Fruit fly (Drosophila melanogaster) whole organism: ENCODE measurements around the gene Kap3.

Experiments used
- CG8478 ChIP-seq: fragments of >200 bp; optimal IDR thresholded peaks from 2 replicates; lab custom pipeline; 2018; ENCODE audit warnings: inconsistent platforms
- Dll ChIP-seq: fragments of >200 bp; optimal IDR thresholded peaks from 2 replicates; lab custom pipeline; 2017
- EcR ChIP-seq, 2 experiments: fragments of >200 bp; optimal IDR thresholded peaks; 2 replicates each; lab custom pipeline; 2017; ENCODE audit warnings: missing biosample characterization in 2 of 2, missing genetic modification characterization in 2 of 2, missing genetic modification reagents in 2 of 2
- pan ChIP-seq: fragments of >200 bp; optimal IDR thresholded peaks from 2 replicates; lab custom pipeline; 2017
- psq ChIP-seq: fragments of >200 bp; optimal IDR thresholded peaks from 2 replicates; lab custom pipeline; 2017
- usp ChIP-seq: fragments of >200 bp; optimal IDR thresholded peaks from 2 replicates; lab custom pipeline; 2017; ENCODE audit warnings: missing biosample characterization, missing genetic modification characterization, mixed read lengths

Kap3 gene

DNA sequence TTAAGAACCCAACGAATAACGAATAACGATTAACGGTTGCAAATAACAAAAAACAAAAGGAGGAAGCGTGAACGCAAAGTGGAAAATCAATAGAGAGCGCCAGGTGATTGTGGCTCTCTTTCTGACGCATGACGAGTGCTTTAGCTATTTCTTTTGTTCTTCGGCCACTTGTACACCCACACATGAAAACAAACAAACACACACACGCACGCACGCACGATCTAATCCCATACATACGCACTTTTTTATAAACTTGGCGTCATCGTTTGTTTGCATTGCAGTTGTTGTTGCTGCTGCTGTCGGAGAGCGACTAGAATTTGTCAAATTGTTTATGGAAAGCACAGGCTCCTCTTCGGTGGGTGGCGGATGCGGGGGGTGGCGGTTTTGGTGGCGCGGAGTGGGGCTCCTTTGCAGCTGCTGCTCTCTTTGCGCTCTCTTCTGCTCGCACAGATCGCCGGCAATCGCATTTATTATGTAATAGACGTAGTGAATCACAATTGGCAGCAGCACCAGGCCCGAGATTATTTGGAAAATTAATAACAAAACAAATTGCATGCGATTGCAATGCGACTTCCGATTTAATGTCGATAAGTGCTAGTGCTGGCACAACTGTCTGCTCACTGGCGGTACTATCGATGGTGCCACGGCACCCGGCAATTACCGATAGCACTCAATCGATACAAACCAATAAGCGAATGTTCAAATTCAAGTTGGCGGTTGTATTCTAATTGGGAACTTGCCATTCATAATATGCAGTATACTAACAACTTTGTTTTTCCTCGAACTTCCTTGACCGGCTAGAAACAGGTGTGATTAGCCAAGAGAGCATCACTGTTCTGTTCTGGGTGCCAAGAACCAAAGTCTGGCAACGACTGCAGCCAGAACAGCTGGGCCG lies 664 bp downstream of the Kap3 start:
- TF ChIP-seq EcR (GFP tag; optimal IDR thresholded peaks at IDR 0.05; lab: Kevin White, UChicago) (no peak), CG8478 (no peak), psq (no peak), Dll (lab: Kevin White, UChicago) (peak; percentile 40), usp (GFP tag; lab: Kevin White, UChicago) (no peak)

DNA sequence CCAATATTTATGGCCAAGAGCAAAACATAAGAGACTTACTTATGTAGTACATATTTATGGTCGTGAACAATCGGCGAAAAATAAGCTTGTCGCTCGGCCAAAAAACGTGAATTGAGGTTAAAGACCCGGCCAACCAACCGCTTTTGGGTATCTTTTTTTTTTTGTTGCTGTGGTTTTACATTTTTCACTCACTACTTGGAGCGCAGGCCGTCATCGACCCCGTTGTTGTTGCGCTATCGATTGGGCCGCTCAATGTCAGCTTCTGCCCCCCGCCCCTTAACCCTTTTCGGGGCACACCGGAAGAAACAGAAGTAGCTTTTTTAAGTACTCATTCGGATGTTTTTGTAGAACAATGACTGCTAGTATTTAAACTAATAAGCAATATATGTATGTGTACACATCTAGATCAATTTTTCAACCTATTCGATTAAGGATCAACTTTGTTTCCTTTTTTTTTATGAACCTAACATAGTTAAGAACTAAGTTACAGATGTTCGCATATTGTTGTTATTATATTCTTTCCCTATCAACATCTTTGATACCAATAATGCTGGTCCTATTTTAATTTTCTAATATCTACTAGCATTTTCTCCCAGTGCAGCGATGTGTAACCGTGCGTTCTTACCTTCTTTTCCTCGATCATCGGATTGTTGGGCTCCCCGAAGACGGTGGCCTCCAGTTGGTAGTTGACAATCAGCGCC lies 1.7 kb downstream of the Kap3 start:
- no peak for TF ChIP-seq pan
- no peak for TF ChIP-seq Dll (lab: Kevin White, UChicago)
- TF ChIP-seq usp (GFP tag; lab: Kevin White, UChicago): no peak
- no peak for TF ChIP-seq psq
- TF ChIP-seq EcR (GFP tag; optimal IDR thresholded peaks at IDR 0.05; lab: Kevin White, UChicago): no peak
- no peak for TF ChIP-seq CG8478

DNA sequence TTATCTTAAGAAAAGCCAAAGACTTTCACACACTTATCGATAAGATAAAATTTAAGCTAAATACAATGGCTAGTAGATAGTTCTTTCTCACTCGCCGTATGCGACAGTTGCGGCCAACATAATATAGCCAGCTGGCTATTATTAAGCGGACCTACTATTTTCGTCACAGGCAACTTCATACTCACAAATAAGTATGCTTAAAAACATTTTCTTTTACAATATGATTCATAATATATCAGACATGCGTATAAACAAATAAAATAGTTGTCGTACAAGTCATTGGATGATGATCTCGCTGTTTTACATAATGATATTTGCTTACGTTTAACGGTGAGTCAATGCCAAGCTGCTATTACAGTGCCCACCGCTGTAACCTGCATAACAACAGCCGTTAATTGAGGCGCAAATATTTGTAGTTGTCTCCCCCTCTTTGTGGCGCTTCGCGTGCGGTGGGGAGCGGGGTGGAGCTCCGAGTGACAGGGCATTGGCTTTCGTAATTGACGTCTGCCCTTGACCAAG lies 13.6 kb downstream of the Kap3 start:
- TF ChIP-seq Dll (lab: Kevin White, UChicago) (peak; percentile 11), CG8478 (no peak), usp (GFP tag; lab: Kevin White, UChicago) (no peak), psq (no peak), pan (no peak), EcR (GFP tag; optimal IDR thresholded peaks at IDR 0.05; lab: Kevin White, UChicago) (no peak)

DNA sequence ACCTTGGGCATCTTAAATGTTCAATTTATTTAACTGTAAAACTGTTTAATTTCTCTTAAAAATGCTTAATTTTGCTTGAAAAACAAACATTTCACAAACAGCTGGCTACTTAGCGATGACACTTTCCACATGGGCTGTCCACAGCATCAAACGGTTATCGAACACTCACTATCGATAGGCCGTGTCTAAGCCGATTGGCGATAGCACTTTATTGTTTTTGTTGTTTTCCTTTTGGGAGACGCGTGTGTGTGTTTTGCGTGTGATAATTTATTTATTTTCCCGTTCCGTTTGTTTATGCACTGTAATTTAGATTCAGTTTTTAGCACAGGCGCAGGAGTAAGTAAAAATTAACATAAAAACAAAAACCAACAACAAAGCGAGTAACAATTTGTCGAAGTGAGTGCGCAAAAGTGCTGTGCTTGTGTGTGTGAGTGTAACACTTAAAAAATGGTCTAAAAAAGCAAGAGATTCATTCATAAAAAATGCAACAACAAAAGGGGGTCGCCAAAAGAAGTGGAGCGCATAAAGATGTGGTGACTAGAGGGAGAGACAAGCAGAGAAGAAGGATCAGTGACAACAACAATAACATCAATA lies 14.6 kb downstream of the Kap3 start, which contains the start of gene Gapvd1:
Gene Gapvd1, plus strand, starts transcription at position 211 of the 594 bp plus-strand sequence.
- peak; percentile 41 for TF ChIP-seq CG8478
- no peak for TF ChIP-seq Dll (lab: Kevin White, UChicago)
- TF ChIP-seq psq: no peak
- no peak for TF ChIP-seq usp (GFP tag; lab: Kevin White, UChicago)

DNA sequence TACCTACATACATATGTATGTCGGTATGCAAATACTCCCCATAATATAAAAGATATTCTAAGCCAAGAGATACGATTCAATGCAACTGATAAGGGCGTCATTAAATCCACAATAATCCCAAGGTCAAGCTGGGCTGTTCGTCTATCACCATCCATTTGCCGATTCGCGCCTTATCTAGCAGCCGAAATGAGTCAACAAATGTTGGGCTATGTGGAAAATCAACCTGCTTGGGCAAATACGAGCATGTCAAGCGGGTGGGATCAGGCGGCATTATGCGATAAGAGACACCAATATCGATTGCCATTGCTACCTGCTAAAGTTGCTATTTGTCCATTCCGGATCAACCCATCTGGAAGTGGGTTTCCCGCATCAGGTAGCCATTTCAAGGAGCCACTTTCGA lies 17.2 kb downstream of the Kap3 start:
- no peak for TF ChIP-seq Dll (lab: Kevin White, UChicago)

DNA sequence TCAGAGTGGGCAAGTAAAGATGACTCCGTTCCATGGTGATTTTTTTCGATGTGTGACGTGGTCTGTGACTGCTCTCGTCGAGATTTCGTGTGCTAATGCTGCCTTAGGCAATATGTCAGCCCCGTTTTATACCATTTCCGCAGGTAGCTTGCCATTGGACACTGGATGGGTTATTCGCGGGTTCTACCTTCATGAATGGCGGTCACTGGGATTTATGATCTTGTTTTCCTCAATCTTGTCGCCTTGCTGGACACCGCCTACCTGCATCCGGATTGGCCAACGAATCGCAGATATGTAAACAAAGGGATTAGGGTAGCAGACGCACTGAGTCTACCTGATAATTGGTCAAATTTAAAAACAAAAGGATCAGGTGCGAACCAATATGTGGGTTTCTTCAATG lies 17.6 kb downstream of the Kap3 start, which contains the start of gene sisA:
Gene sisA, minus strand, starts transcription at position 101 of the 400 bp plus-strand sequence.
- TF ChIP-seq usp (GFP tag; lab: Kevin White, UChicago): no peak
- no peak for TF ChIP-seq pan
- TF ChIP-seq Dll (lab: Kevin White, UChicago): no peak
- TF ChIP-seq EcR (GFP tag; optimal IDR thresholded peaks at IDR 0.05; lab: Kevin White, UChicago): no peak
- TF ChIP-seq psq: no peak
- TF ChIP-seq CG8478: no peak

DNA sequence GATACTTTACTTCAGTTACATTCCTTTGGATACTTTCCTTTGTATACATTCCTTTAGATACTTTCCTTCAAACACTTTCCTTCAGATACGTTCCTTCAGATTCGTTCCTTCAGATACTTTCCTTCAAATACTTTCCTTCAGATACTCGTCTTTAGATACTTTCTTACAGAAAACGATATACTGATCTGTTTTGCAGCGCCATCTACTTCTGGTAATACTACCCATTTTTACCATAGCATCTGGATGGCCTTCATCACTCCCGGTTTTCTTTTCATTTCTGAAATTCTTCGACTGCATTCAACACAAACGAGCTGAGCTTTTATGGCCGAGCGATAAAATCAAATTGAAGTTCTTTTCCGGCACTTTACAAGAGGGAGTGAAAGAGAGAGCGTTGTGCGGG lies 20.0 kb downstream of the Kap3 start:
- TF ChIP-seq pan (no peak), CG8478 (no peak), EcR (GFP tag; optimal IDR thresholded peaks at IDR 0.05; lab: Kevin White, UChicago) (no peak), usp (GFP tag; lab: Kevin White, UChicago) (no peak), Dll (lab: Kevin White, UChicago) (no peak), psq (no peak)

DNA sequence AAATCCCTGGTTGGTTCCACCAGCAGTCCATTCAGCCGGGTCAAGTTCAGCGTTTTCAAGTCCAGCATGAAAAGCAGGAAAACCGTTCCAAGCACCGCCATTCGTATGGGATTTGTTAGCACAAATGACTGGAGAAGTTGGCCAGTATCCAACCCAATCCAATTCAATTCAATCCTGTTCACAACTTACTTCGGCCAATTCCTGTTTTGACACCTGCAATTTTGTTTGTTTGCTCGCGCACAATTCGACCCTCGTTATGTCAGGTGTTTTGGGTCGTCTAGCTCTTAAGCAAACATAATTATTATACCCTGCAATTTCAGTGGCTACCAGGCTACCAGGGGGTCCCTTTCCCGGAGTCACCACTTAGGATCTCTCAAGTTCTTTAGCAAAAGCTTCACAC lies 28.8 kb downstream of the Kap3 start, which contains the start of gene Ir10a:
Gene Ir10a, minus strand, starts transcription at position 101 of the 400 bp plus-strand sequence.
- no peak for TF ChIP-seq usp (GFP tag; lab: Kevin White, UChicago)
- no peak for TF ChIP-seq Dll (lab: Kevin White, UChicago)
- TF ChIP-seq EcR (GFP tag; optimal IDR thresholded peaks at IDR 0.05; lab: Kevin White, UChicago): no peak
- TF ChIP-seq pan: no peak
- no peak for TF ChIP-seq CG8478
- TF ChIP-seq psq: no peak

DNA sequence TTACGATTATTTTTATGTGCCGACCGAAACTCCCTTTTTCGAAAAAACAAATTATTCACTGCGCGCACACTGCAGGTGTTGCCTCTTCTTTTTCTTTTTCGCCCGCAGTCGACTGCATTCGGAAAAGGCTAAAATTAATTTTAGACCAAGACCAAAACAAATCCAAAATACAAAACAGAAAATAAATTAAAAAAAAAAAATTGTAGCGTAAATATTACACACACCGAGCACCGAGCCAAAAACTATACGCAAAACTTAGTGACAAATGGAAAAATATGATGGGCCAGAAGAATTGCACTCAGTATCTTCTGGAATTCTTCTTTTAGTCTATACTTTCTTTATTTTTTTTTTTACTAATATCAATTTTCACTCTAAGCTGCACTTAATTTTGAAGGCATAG lies 37.2 kb downstream of the Kap3 start, which contains the start of gene CG44422:
Gene CG44422, minus strand, starts transcription at position 101 of the 400 bp plus-strand sequence.
- TF ChIP-seq pan (no peak), Dll (lab: Kevin White, UChicago) (no peak), usp (GFP tag; lab: Kevin White, UChicago) (no peak), CG8478 (no peak), psq (no peak), EcR (GFP tag; optimal IDR thresholded peaks at IDR 0.05; lab: Kevin White, UChicago) (no peak)

DNA sequence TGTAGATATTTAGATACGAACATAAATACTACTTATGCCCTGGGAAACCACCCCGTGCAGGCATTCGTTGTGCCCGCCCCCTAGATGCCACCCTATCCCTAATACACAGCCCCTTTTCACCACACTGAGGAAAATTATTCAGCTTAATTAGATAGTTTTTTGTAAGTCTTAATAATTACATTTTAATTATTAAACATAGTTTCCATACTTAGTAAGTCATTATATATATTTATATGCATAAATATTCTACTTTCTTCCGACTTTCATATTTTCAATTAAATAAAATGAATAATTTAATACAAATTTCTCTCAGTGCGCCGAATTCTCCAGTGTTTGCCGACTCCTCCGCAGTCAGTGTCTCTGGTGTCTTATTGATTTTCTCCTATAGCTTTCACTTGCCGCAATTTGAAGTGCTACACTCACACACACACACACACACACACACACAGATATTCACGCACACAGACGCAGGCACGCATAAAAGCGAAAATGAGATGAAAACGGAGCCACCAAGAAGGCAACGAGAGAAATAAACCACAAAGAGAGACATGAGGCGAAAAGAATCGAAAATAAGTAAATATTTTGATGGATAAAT lies 44.4 kb downstream of the Kap3 start:
- TF ChIP-seq EcR (GFP tag; optimal IDR thresholded peaks at IDR 0.05; lab: Kevin White, UChicago) (no peak), CG8478 (no peak), Dll (lab: Kevin White, UChicago) (no peak), pan (no peak), usp (GFP tag; lab: Kevin White, UChicago) (no peak), psq (no peak)

DNA sequence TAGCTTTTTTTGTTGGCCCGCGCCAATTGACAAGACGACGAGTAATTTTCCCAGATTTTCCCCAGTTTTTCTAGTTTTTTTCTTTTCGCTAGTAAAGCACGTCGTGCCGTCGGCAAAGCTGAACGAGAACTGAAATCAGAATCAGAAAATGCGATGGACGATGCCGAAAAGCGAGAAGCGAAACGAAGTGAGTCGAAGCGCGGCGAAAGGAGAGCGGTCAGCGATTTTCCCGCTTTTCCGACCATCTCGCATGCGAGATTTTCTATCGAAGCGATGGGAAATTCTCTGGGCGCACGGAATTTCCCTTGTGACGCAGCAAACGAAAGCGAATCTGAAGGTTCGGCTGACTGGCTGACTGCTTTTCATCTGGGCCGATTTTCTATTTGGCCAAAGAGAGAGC lies 46.3 kb downstream of the Kap3 start:
- TF ChIP-seq usp (GFP tag; lab: Kevin White, UChicago) (no peak), EcR (GFP tag; optimal IDR thresholded peaks at IDR 0.05; lab: Kevin White, UChicago) (no peak), psq (no peak), CG8478 (no peak), Dll (lab: Kevin White, UChicago) (no peak), pan (no peak)
